Worm (Caenorhabditis elegans) whole organism, L1 larva: Measurements from ENCODE around the gene M05D6.1.

Experiments used
- C04F5.9 ChIP-seq: sonication (generic microtip); optimal IDR thresholded peaks from 2 replicates; lab custom pipeline; 2016; ENCODE audit warnings: missing genetic modification characterization, missing compliant biosample characterization
- Y116A8C.19 ChIP-seq: sonication (generic microtip); optimal IDR thresholded peaks from 2 replicates; lab custom pipeline; 2016; ENCODE audit warnings: missing compliant biosample characterization, missing genetic modification characterization, borderline replicate concordance
- aha-1 ChIP-seq: fragments of 150-350 bp; optimal IDR thresholded peaks from 2 replicates; lab custom pipeline; 2014; ENCODE audit warnings: missing biosample characterization, missing genetic modification characterization
- aly-2 ChIP-seq: fragments of 150-350 bp; optimal IDR thresholded peaks from 2 replicates; lab custom pipeline; 2014; ENCODE audit warnings: missing biosample characterization, missing genetic modification characterization
- blmp-1 ChIP-seq: fragments of 150-350 bp; optimal IDR thresholded peaks from 2 replicates; lab custom pipeline; 2014; ENCODE audit warnings: missing biosample characterization, missing genetic modification characterization
- ceh-63 ChIP-seq: fragments of 200-800 bp; sonication (Bioruptor generic); optimal IDR thresholded peaks from 2 replicates; lab custom pipeline; 2018; ENCODE audit warnings: mild to moderate bottlenecking, missing genetic modification characterization, missing compliant biosample characterization
- ceh-8 ChIP-seq: fragments of 200-800 bp; sonication (Bioruptor generic); optimal IDR thresholded peaks from 2 replicates; lab custom pipeline; 2018; ENCODE audit warnings: mild to moderate bottlenecking, missing genetic modification characterization, moderate library complexity, missing compliant biosample characterization
- ceh-90 ChIP-seq: sonication (generic microtip); optimal IDR thresholded peaks from 2 replicates; lab custom pipeline; 2016; ENCODE audit warnings: missing genetic modification characterization, missing compliant biosample characterization
- dpl-1 ChIP-seq, 3 experiments: fragments of 150-350 bp in 2 of 3; sonication (generic microtip) in 1 of 3; optimal IDR thresholded peaks; 2 replicates each; lab custom pipeline; 2014 to 2017; ENCODE audit warnings: missing biosample characterization in 3 of 3, missing genetic modification characterization in 3 of 3, missing genetic modification reagents in 3 of 3
- efl-1 ChIP-seq, 4 experiments: fragments of 150-350 bp; optimal IDR thresholded peaks in 3 of 4; peaks in 1 of 4; 1 replicate in 1 of 4; 2 replicates in 3 of 4; lab custom pipeline; 2014; ENCODE audit warnings: missing biosample characterization in 2 of 4, missing genetic modification characterization in 2 of 4, missing genetic modification reagents in 2 of 4
- elt-2 ChIP-seq: sonication (generic microtip); optimal IDR thresholded peaks from 2 replicates; lab custom pipeline; 2016; ENCODE audit warnings: missing genetic modification characterization, mild to moderate bottlenecking, inconsistent platforms, missing compliant biosample characterization, missing genetic modification reagents
- elt-3 ChIP-seq, 6 experiments: fragments of 150-350 bp in 1 of 6; sonication (generic microtip); optimal IDR thresholded peaks; 2 replicates each; lab custom pipeline; 2017 to 2018; ENCODE audit warnings: missing biosample characterization in 6 of 6, missing genetic modification characterization in 6 of 6, inconsistent platforms in 1 of 6
- hlh-4 ChIP-seq: sonication (generic microtip); optimal IDR thresholded peaks from 2 replicates; lab custom pipeline; 2016; ENCODE audit warnings: mild to moderate bottlenecking, missing genetic modification characterization, missing compliant biosample characterization
- isw-1 ChIP-seq: fragments of 200-800 bp; sonication (Bioruptor generic); IDR thresholded peaks from 2 replicates; pipeline ENCODE4 v1.3.6; 2022; ENCODE audit warnings: missing genetic modification characterization, missing compliant biosample characterization
- jun-1 ChIP-seq: fragments of 150-350 bp; optimal IDR thresholded peaks from 2 replicates; lab custom pipeline; 2014; ENCODE audit warnings: missing biosample characterization, missing genetic modification reagents, missing genetic modification characterization
- lin-13 ChIP-seq: fragments of 150-350 bp; optimal IDR thresholded peaks from 2 replicates; lab custom pipeline; 2014; ENCODE audit warnings: missing biosample characterization, missing genetic modification reagents, missing genetic modification characterization
- lin-14 ChIP-seq: fragments of 200-800 bp; sonication (Bioruptor generic); optimal IDR thresholded peaks from 2 replicates; lab custom pipeline; 2018; ENCODE audit warnings: mild to moderate bottlenecking, missing genetic modification characterization, moderate library complexity, missing compliant biosample characterization
- lin-35 ChIP-seq, 2 experiments: fragments of 150-350 bp; optimal IDR thresholded peaks; 2 replicates each; lab custom pipeline; 2014; ENCODE audit warnings: missing biosample characterization in 2 of 2, missing genetic modification characterization in 2 of 2, missing genetic modification reagents in 2 of 2
- lsy-2 ChIP-seq, 2 experiments: fragments of 150-350 bp; optimal IDR thresholded peaks; 2 replicates each; lab custom pipeline; 2014; ENCODE audit warnings: missing biosample characterization in 2 of 2, missing genetic modification characterization in 2 of 2
- mdl-1 ChIP-seq, 2 experiments: fragments of 150-350 bp; optimal IDR thresholded peaks; 2 replicates each; lab custom pipeline; 2014 to 2017; ENCODE audit warnings: missing biosample characterization in 2 of 2, missing genetic modification characterization in 2 of 2, inconsistent platforms in 1 of 2
- nhr-12 ChIP-seq: sonication (generic microtip); optimal IDR thresholded peaks from 2 replicates; lab custom pipeline; 2017; ENCODE audit warnings: missing biosample characterization, missing genetic modification characterization
- nhr-19 ChIP-seq: fragments of 200-800 bp; sonication (Bioruptor generic); conservative IDR thresholded peaks from 2 replicates; pipeline ENCODE4 v1.3.6; 2022; ENCODE audit warnings: missing genetic modification characterization, missing compliant biosample characterization
- nhr-20 ChIP-seq: sonication (generic microtip); optimal IDR thresholded peaks from 2 replicates; lab custom pipeline; 2016; ENCODE audit warnings: mild to moderate bottlenecking, missing genetic modification characterization, missing compliant biosample characterization
- nhr-47 ChIP-seq: sonication (generic microtip); optimal IDR thresholded peaks from 2 replicates; lab custom pipeline; 2016; ENCODE audit warnings: mild to moderate bottlenecking, missing genetic modification characterization, moderate library complexity, missing compliant biosample characterization
- nhr-71 ChIP-seq: sonication (generic microtip); optimal IDR thresholded peaks from 2 replicates; lab custom pipeline; 2016; ENCODE audit warnings: mild to moderate bottlenecking, missing genetic modification characterization, moderate library complexity, missing compliant biosample characterization
- nhr-84 ChIP-seq: sonication (generic microtip); optimal IDR thresholded peaks from 2 replicates; lab custom pipeline; 2017; ENCODE audit warnings: missing biosample characterization, missing genetic modification characterization
- nhr-85 ChIP-seq: sonication (generic microtip); peaks from one replicate; lab custom pipeline; 2016; ENCODE audit warnings: missing genetic modification characterization, inconsistent platforms, missing compliant biosample characterization
- nhr-90 ChIP-seq: sonication (generic microtip); optimal IDR thresholded peaks from 2 replicates; lab custom pipeline; 2016; ENCODE audit warnings: mild to moderate bottlenecking, missing genetic modification characterization, missing compliant biosample characterization; ENCODE audit not compliant: poor library complexity
- rnt-1 ChIP-seq: sonication (generic microtip); optimal IDR thresholded peaks from 2 replicates; lab custom pipeline; 2016; ENCODE audit warnings: mild to moderate bottlenecking, missing genetic modification characterization, moderate library complexity, missing compliant biosample characterization
- snu-23 ChIP-seq: sonication (generic microtip); optimal IDR thresholded peaks from 2 replicates; lab custom pipeline; 2016; ENCODE audit warnings: missing genetic modification characterization, missing compliant biosample characterization
- sptf-1 ChIP-seq: fragments of 150-350 bp; optimal IDR thresholded peaks from 2 replicates; lab custom pipeline; 2014; ENCODE audit warnings: missing biosample characterization, missing genetic modification characterization
- sup-37 ChIP-seq: fragments of 200-800 bp; sonication (Bioruptor generic); optimal IDR thresholded peaks from 2 replicates; lab custom pipeline; 2018; ENCODE audit warnings: mild to moderate bottlenecking, missing genetic modification characterization, missing compliant biosample characterization
- tbx-2 ChIP-seq: sonication (generic microtip); optimal IDR thresholded peaks from 2 replicates; lab custom pipeline; 2016; ENCODE audit warnings: missing genetic modification characterization, missing compliant biosample characterization
- tlp-1 ChIP-seq: fragments of 150-350 bp; optimal IDR thresholded peaks from 2 replicates; lab custom pipeline; 2014; ENCODE audit warnings: missing biosample characterization, missing genetic modification characterization
- unc-130 ChIP-seq: fragments of 150-350 bp; optimal IDR thresholded peaks from 2 replicates; lab custom pipeline; 2017; ENCODE audit warnings: missing biosample characterization, missing genetic modification characterization, inconsistent platforms
- unc-62 ChIP-seq: fragments of 150-350 bp; optimal IDR thresholded peaks from 2 replicates; lab custom pipeline; 2014; ENCODE audit warnings: missing biosample characterization, missing genetic modification reagents, missing genetic modification characterization
- xbp-1 ChIP-seq: sonication (generic microtip); optimal IDR thresholded peaks from 2 replicates; lab custom pipeline; 2016; ENCODE audit warnings: missing genetic modification characterization, missing compliant biosample characterization
- ztf-11 ChIP-seq, 2 experiments: sonication (generic microtip); optimal IDR thresholded peaks; 2 replicates each; lab custom pipeline; 2016 to 2017; ENCODE audit warnings: missing genetic modification characterization in 2 of 2, missing biosample characterization in 1 of 2, missing compliant biosample characterization in 1 of 2
- ztf-4 ChIP-seq: fragments of 150-350 bp; optimal IDR thresholded peaks from 2 replicates; lab custom pipeline; 2014; ENCODE audit warnings: missing biosample characterization, missing genetic modification characterization

M05D6.1 gene

DNA sequence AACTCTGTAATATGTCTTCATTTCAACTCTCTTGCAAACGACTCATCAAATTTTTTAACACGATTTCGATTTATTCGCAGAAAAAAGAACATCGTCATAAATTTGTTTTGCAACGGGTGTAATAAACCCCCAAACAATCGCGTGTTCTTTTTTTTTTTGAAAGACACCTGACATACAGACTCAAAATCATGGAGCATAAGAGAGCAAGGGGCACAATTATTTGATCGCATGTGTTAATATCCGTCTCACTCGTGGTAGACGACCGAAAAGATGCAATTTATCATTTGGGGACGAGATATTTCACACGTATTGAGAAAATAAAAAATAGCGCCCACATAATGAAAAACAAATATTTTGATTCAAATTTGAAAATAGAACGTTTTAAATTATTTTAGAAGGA, 21.0 kb upstream of the M05D6.1 start:
- TF ChIP-seq nhr-85 (tag; lab: Kevin White, UChicago) (no peak), rnt-1 (tag; lab: Kevin White, UChicago) (peak; percentile 56), nhr-71 (tag; lab: Kevin White, UChicago) (peak; percentile 28), isw-1 (GFP tag; lab: Robert Waterston, UW) (no peak), dpl-1 (GFP tag; optimal IDR thresholded peaks at IDR 0.05; lab: Kevin White, UChicago) (no peak), lin-14 (GFP tag; lab: Kevin White, UChicago) (peak; percentile 74), efl-1 (optimal IDR thresholded peaks at IDR 0.05; lab: Kevin White, UChicago) (no peak), efl-1 (GFP tag; optimal IDR thresholded peaks at IDR 0.05 in 1 of 2; lab: Kevin White, UChicago) (peak in 1 of 2 experiments; percentile 58), ceh-90 (tag; lab: Kevin White, UChicago) (no peak), nhr-19 (GFP tag; lab: Robert Waterston, UW) (0 out of 2 replicates have a peak, but pooled peaks have one; percentile 31), Y116A8C.19 (no peak), blmp-1 (tag; lab: Kevin White, UChicago) (no peak), aly-2 (tag; lab: Kevin White, UChicago) (no peak), nhr-12 (tag; lab: Kevin White, UChicago) (no peak), tlp-1 (tag; lab: Kevin White, UChicago) (no peak), C04F5.9 (tag; lab: Kevin White, UChicago) (no peak), hlh-4 (tag; lab: Kevin White, UChicago) (no peak), lsy-2 (tag; optimal IDR thresholded peaks at IDR 0.05; lab: Kevin White, UChicago) (peak in 1 of 2 experiments; percentile 25), sup-37 (GFP tag; lab: Kevin White, UChicago) (no peak), aha-1 (no peak), sptf-1 (tag; lab: Kevin White, UChicago) (no peak), jun-1 (tag; lab: Kevin White, UChicago) (no peak)

DNA sequence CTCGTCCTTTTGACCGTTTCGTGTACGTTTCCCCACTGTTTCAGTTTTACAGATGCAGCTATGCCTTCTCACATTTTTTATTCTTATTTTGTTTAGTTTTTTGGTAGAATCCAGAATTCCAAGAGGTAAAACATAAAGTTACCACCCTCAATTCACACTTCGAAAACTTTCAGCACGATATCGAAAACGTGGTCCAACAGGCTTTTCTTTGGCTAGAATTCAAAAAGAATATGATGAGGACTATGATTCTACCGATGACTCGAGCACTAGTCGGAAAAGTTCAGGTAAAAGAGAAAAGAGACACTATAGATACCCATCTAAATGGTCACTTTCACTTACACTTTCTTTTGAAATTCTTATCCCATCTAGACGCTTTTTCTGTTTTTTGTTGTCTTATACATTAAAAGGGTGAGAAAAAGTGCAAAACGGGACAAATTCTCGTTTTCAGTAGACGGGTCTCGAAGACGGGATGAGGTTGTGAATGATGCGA, 19.1 kb upstream of the M05D6.1 start, which contains the start of gene M05D6.9:
TSS of gene M05D6.9 (plus strand) at position 51 of the 490 bp plus-strand sequence.
- TF ChIP-seq ztf-4 (tag; lab: Kevin White, UChicago): no peak
- peak; percentile 64 for TF ChIP-seq blmp-1 (tag; lab: Kevin White, UChicago)

- TF ChIP-seq efl-1 (optimal IDR thresholded peaks at IDR 0.05; lab: Kevin White, UChicago): no peak
- peak in 1 of 2 experiments; percentile 68 for TF ChIP-seq efl-1 (GFP tag; optimal IDR thresholded peaks at IDR 0.05 in 1 of 2; lab: Kevin White, UChicago)
- no peak for TF ChIP-seq xbp-1
These were observed 12.9 kb upstream of the M05D6.1 start for ce11 chrII:8488123-8488522.

DNA sequence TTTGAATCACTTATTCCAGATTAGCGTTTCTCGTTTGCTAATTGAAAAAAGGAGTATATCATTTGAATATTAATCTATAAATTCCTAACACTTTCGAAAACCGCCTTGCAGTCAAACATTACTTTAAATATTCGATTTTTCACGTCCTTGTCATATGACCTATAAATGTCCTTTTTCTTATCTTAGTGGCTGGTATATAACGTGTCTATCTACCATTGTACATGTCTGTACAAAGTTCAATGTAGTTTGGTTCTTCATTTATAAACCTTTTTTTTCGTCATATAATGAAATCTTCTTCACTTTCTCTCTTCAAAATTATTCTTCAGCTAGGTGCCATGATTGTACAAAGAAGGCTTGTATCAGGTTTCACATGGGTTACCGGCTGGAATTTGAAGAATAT, 10.4 kb upstream of the M05D6.1 start, which contains the start of gene gbh-2:
TSS of gene gbh-2 (plus strand) at position 277 of the 400 bp plus-strand sequence.
- TF ChIP-seq ceh-8 (GFP tag; lab: Kevin White, UChicago) (no peak), snu-23 (GFP tag; lab: Kevin White, UChicago) (peak; percentile 48), mdl-1 (tag; optimal IDR thresholded peaks at IDR 0.05; lab: Kevin White, UChicago) (no peak), nhr-85 (tag; lab: Kevin White, UChicago) (peak; percentile 69), nhr-47 (peak; percentile 25), nhr-71 (tag; lab: Kevin White, UChicago) (peak; percentile 86), ztf-11 (tag; optimal IDR thresholded peaks at IDR 0.05; lab: Kevin White, UChicago) (no peak), blmp-1 (tag; lab: Kevin White, UChicago) (peak; percentile 39), ceh-63 (GFP tag; lab: Kevin White, UChicago) (no peak), efl-1 (optimal IDR thresholded peaks at IDR 0.05; lab: Kevin White, UChicago) (no peak), efl-1 (GFP tag; optimal IDR thresholded peaks at IDR 0.05 in 1 of 2; lab: Kevin White, UChicago) (peak in 1 of 2 experiments; percentile 79), lin-35 (GFP tag; optimal IDR thresholded peaks at IDR 0.05; lab: Kevin White, UChicago) (peak in 1 of 2 experiments; percentile 72), elt-3 (tag; optimal IDR thresholded peaks at IDR 0.05; lab: Kevin White, UChicago) (peak in 2 of 6 experiments; percentile 64 to 67), unc-62 (no peak), lsy-2 (tag; optimal IDR thresholded peaks at IDR 0.05; lab: Kevin White, UChicago) (peak; percentile 6 to 41), unc-130 (no peak), nhr-84 (no peak), elt-2 (tag; lab: Kevin White, UChicago) (peak; percentile 89), nhr-90 (tag; lab: Kevin White, UChicago) (peak; percentile 44), nhr-19 (GFP tag; lab: Robert Waterston, UW) (peak; percentile 34; the same call in 1 of the 2 replicates), nhr-20 (tag; lab: Kevin White, UChicago) (peak; percentile 90), lin-13 (GFP tag; lab: Kevin White, UChicago) (no peak), lin-14 (GFP tag; lab: Kevin White, UChicago) (peak; percentile 59), ztf-4 (tag; lab: Kevin White, UChicago) (no peak), tbx-2 (tag; lab: Kevin White, UChicago) (peak; percentile 21)
